Worm (Caenorhabditis elegans) whole organism, L1 larva: Measurements from ENCODE around the gene Y73B3A.8.
"Not testable (repeated sequence)": the region's sequence is repeated elsewhere in the genome, so short reads cannot be mapped to it uniquely, and the experiment has no call there.

Source experiments
- F16B12.6 ChIP-seq: fragments of 150-350 bp; optimal IDR thresholded peaks from 2 replicates; lab custom pipeline; 2014; ENCODE audit warnings: missing biosample characterization, missing genetic modification characterization
- dpl-1 ChIP-seq, 3 experiments: fragments of 150-350 bp in 2 of 3; sonication (generic microtip) in 1 of 3; optimal IDR thresholded peaks; 2 replicates each; lab custom pipeline; 2014 to 2017; ENCODE audit warnings: missing biosample characterization in 3 of 3, missing genetic modification characterization in 3 of 3, missing genetic modification reagents in 3 of 3
- dsc-1 ChIP-seq: sonication (generic microtip); optimal IDR thresholded peaks from 2 replicates; lab custom pipeline; 2016; ENCODE audit warnings: mild to moderate bottlenecking, missing genetic modification characterization, missing compliant biosample characterization
- efl-1 ChIP-seq, 4 experiments: fragments of 150-350 bp; optimal IDR thresholded peaks in 3 of 4; peaks in 1 of 4; 1 replicate in 1 of 4; 2 replicates in 3 of 4; lab custom pipeline; 2014; ENCODE audit warnings: missing biosample characterization in 2 of 4, missing genetic modification characterization in 2 of 4, missing genetic modification reagents in 2 of 4
- lin-14 ChIP-seq: fragments of 200-800 bp; sonication (Bioruptor generic); optimal IDR thresholded peaks from 2 replicates; lab custom pipeline; 2018; ENCODE audit warnings: mild to moderate bottlenecking, missing genetic modification characterization, moderate library complexity, missing compliant biosample characterization
- lin-35 ChIP-seq, 2 experiments: fragments of 150-350 bp; optimal IDR thresholded peaks; 2 replicates each; lab custom pipeline; 2014; ENCODE audit warnings: missing biosample characterization in 2 of 2, missing genetic modification characterization in 2 of 2, missing genetic modification reagents in 2 of 2
- nhr-237 ChIP-seq: fragments of 150-350 bp; optimal IDR thresholded peaks from 2 replicates; lab custom pipeline; 2014; ENCODE audit warnings: missing biosample characterization, missing genetic modification characterization

The Y73B3A.8 gene

DNA sequence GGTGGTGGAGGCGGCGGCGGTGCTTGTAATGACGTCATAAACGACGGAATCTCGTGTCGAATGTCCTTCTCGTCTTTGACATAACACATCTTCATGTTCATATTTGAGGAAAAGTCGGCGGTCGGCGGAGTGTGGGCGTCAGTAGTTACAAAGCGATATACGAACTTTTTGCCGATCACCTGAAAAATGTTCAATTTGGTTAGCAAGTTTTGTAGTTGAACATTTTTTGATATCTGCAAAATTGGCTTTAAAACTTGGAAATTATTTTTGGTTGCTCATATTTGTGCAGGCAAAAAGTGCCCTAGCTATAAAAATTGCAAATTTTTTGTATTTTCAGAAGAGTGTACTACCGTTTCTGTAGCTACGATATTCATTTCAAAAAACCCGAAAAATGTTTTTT, 32.1 kb downstream of the Y73B3A.8 start, which contains the start of gene elk-2:
TSS of gene elk-2 (minus strand) at position 101 of the 400 bp plus-strand sequence.
- not testable (repeated sequence) for TF ChIP-seq nhr-237 (tag; lab: Kevin White, UChicago); lin-14 (GFP tag; lab: Kevin White, UChicago); dsc-1 (tag; lab: Kevin White, UChicago)

DNA sequence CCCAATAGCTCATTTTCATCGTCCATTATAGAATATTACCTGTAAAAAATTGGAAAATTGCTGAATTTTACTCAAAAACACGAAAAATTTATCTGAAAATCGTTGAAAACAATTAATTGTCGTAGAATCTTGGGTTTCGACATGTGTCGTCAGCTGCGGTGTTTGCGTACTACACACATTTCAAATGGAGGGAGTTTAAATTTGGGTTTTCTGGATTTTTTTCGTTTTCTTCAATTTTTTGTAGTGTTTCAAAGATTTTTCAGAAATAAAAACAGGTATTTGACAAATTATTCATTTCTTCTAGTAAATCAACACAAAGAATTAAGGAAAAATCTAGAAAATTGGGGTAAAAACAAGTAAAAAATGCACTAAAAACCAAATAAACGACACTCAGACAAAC, 36.3 kb downstream of the Y73B3A.8 start, which contains the start of gene Y73B3A.4:
TSS of gene Y73B3A.4 (minus strand) at position 41 of the 400 bp plus-strand sequence.
- TF ChIP-seq dpl-1 (GFP tag; optimal IDR thresholded peaks at IDR 0.05; lab: Kevin White, UChicago) = peak; percentile 41 to 57 (median 55)
- peak; percentile 52 to 73 for TF ChIP-seq efl-1 (optimal IDR thresholded peaks at IDR 0.05; lab: Kevin White, UChicago)
- peak; percentile 67 to 96 for TF ChIP-seq efl-1 (GFP tag; optimal IDR thresholded peaks at IDR 0.05 in 1 of 2; lab: Kevin White, UChicago)
- TF ChIP-seq lin-35 (GFP tag; optimal IDR thresholded peaks at IDR 0.05; lab: Kevin White, UChicago) = peak; percentile 22 to 72
- peak; percentile 7 for TF ChIP-seq F16B12.6 (tag; lab: Kevin White, UChicago)
